Worm (Caenorhabditis elegans): ENCODE measurements around the gene C44C10.5.

C44C10.5 gene

ce11 chrX:11673063-11673759 is 17.1 kb upstream of the C44C10.5 start:
- no peak for TF ChIP-seq W03F9.2 (tag; optimal IDR thresholded peaks at IDR 0.05)
- TF ChIP-seq dao-5 (tag; optimal IDR thresholded peaks at IDR 0.05), result no peak
- no peak for TF ChIP-seq him-1 (tag; optimal IDR thresholded peaks at IDR 0.05)

ce11 chrX:11675573-11675972 is 14.8 kb upstream of the C44C10.5 start:
- TF ChIP-seq dao-5 (tag; optimal IDR thresholded peaks at IDR 0.05) (no peak), W03F9.2 (tag; optimal IDR thresholded peaks at IDR 0.05) (no peak), him-1 (tag; optimal IDR thresholded peaks at IDR 0.05) (no peak)

ce11 chrX:11679211-11679977 is 10.9 kb upstream of the C44C10.5 start:
- TF ChIP-seq him-1 (tag; optimal IDR thresholded peaks at IDR 0.05), result no peak
- no peak for TF ChIP-seq dao-5 (tag; optimal IDR thresholded peaks at IDR 0.05)
- TF ChIP-seq W03F9.2 (tag; optimal IDR thresholded peaks at IDR 0.05), result no peak

DNA sequence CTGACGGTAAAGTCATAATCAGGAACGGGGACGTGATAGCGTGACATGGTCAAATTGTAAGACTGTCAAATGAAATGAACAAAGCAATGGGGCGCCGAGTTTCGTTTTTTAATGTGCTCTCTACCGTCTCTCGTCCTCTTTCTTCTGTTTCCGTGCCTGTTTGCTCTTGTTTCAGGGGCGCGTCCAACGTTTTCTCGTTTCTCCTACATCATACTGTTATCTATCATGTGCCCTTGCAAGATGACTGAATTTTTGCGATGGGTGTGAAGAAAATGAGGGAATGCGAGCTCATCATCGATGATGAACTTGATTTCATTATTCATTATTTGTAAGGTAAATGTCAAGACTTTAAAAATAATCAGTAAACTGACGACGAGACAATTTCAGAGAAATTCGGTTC is 9.5 kb upstream of the C44C10.5 start, which contains the start of gene T04F8.7:
T04F8.7 (minus strand) TSS at position 130 of the 400 bp plus-strand sequence.
- no peak for TF ChIP-seq W03F9.2 (tag; optimal IDR thresholded peaks at IDR 0.05)
- no peak for TF ChIP-seq him-1 (tag; optimal IDR thresholded peaks at IDR 0.05)
- no peak for TF ChIP-seq dao-5 (tag; optimal IDR thresholded peaks at IDR 0.05)

DNA sequence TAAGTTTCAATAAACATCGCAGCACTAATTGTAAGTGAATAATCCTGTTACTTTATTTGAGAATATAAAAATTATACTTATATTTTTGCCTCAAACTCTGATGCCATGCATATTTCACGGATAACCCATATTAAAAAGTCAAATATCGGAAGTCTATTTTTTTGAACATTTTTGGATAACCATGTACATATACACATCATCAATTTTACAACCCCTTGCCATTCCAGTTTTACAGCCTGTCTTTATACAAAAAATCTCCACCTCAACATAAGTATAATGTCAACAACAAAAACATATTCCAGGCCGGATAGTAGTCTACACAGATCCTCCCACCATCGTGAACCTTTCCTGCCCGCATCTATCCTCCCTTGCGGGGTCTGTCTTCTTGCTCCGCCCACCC is 6.1 kb upstream of the C44C10.5 start, which contains the start of gene hnd-1:
hnd-1 (plus strand) TSS at position 301 of the 400 bp plus-strand sequence.
- TF ChIP-seq him-1 (tag; optimal IDR thresholded peaks at IDR 0.05) (no peak), W03F9.2 (tag; optimal IDR thresholded peaks at IDR 0.05) (no peak), dao-5 (tag; optimal IDR thresholded peaks at IDR 0.05) (no peak)

DNA sequence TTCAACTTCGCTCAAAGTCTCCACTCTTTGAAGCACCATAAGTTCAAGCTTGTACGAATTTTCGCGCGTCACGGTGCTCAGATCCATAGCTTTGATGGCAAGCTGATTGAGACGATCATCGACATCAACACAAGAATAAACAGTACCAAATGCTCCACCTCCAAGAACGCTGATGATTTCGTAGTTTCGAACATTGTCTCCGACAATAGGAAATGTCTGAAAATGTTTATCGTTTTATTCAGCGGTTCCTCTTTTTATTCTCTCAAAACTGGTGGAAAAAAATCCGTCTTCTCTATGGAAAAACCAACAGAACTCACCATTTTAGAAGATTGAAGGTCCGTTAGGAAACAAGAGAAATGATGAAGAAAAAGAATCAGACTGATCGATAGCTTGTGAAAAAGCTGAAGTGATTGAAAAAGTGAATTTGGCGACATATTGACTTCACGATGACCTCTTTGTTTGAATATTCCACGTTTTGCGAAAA is 2.5 kb upstream of the C44C10.5 start, which contains the start of gene C44C10.7:
C44C10.7 (minus strand) TSS at position 434 of the 484 bp plus-strand sequence.
- TF ChIP-seq W03F9.2 (tag; optimal IDR thresholded peaks at IDR 0.05) (no peak), dao-5 (tag; optimal IDR thresholded peaks at IDR 0.05) (no peak), him-1 (tag; optimal IDR thresholded peaks at IDR 0.05) (no peak)

- TF ChIP-seq him-1 (tag; optimal IDR thresholded peaks at IDR 0.05) (no peak), W03F9.2 (tag; optimal IDR thresholded peaks at IDR 0.05) (no peak)
Measured at ce11 chrX:11693092-11693491, 2.8 kb downstream of the C44C10.5 start, which contains the start of gene smcl-1. smcl-1 (plus strand) TSS chrX:11693464.

DNA sequence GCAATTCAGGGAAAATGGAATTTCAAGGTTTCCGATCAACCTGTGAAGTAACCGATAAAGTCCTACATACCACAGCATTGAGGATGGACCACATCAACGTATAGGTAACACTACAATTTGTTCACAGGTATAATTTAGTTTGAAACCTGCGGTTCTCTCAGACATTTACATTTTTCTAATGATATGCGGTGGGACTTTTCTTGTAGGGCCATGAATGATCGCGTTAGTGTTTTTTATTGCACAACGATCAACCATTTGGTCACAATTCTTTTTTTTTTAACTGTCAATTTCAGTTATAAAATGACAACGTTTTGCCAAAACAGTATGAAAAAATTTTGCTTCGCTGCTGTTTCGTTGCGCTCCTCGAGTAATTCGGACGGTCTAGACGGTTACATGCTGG is 6.4 kb downstream of the C44C10.5 start, which contains the start of gene C44C10.12:
C44C10.12 (plus strand) TSS at position 301 of the 400 bp plus-strand sequence.
- TF ChIP-seq him-1 (tag; optimal IDR thresholded peaks at IDR 0.05) (no peak), dao-5 (tag; optimal IDR thresholded peaks at IDR 0.05) (no peak), W03F9.2 (tag; optimal IDR thresholded peaks at IDR 0.05) (no peak)

DNA sequence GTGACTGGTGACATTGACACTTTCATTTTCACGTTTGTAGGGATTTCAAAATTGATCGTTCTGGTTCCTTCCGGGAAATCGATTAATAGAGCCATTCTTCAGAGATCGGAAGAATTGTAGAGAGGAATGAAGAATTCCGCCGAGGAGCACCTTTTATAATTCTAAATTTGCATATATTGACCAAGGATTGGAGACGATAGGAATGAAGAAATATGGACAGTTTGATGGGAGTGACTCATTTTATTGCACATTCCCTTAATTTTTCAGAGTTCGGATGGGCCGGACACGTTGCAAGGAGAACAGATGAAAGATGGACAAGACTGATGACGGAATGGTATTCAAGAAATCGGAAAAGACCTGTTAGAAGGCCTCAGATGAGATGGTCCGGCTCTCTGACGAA is 9.9 kb downstream of the C44C10.5 start, which contains the start of gene C44C10.15:
C44C10.15 (minus strand) TSS at position 101 of the 400 bp plus-strand sequence.
- TF ChIP-seq dao-5 (tag; optimal IDR thresholded peaks at IDR 0.05) (no peak), him-1 (tag; optimal IDR thresholded peaks at IDR 0.05) (no peak), W03F9.2 (tag; optimal IDR thresholded peaks at IDR 0.05) (no peak)

ce11 chrX:11702236-11702635 is 11.9 kb downstream of the C44C10.5 start, which contains the start of gene C44C10.3:
C44C10.3 (plus strand) TSS chrX:11702536.
- TF ChIP-seq him-1 (tag; optimal IDR thresholded peaks at IDR 0.05) (no peak), W03F9.2 (tag; optimal IDR thresholded peaks at IDR 0.05) (no peak), dao-5 (tag; optimal IDR thresholded peaks at IDR 0.05) (no peak)

ce11 chrX:11710229-11710628 is 19.9 kb downstream of the C44C10.5 start, which contains the start of gene C44C10.11:
C44C10.11 (minus strand) TSS chrX:11710343.
- TF ChIP-seq him-1 (tag; optimal IDR thresholded peaks at IDR 0.05) (no peak), W03F9.2 (tag; optimal IDR thresholded peaks at IDR 0.05) (peak; percentile 16)

DNA sequence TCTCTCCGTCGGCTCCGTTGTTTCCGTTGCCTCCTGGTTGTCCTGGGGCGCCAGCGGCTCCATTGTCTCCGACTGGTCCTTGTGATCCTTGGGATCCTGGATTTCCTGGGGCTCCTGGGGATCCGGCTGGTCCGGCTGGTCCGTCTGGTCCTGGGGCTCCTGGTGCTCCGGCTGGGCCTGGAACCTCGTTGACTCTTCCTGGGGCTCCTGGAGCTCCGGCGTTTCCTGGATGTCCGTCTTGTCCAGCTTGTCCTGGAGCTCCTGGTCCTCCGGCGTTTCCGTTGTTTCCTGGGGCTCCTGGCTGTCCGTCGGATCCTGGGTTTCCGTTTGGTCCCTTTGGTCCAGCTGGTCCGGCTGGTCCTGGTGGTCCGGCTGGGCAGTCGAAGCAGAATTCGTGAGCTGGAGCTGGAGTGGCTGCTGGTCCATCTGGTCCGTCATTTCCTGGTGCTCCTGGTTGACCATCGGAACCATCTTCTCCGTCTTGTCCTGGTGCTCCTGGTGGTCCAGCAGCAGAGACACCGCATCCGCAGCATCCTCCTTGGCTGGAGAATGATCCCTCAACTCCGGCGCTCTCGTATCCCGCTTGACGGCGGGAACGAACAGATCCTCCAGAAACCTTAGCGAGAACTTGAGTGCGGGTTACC is 21.2 kb downstream of the C44C10.5 start:
- TF ChIP-seq him-1 (tag; optimal IDR thresholded peaks at IDR 0.05) (no peak), dao-5 (tag; optimal IDR thresholded peaks at IDR 0.05) (no peak), W03F9.2 (tag; optimal IDR thresholded peaks at IDR 0.05) (no peak)

DNA sequence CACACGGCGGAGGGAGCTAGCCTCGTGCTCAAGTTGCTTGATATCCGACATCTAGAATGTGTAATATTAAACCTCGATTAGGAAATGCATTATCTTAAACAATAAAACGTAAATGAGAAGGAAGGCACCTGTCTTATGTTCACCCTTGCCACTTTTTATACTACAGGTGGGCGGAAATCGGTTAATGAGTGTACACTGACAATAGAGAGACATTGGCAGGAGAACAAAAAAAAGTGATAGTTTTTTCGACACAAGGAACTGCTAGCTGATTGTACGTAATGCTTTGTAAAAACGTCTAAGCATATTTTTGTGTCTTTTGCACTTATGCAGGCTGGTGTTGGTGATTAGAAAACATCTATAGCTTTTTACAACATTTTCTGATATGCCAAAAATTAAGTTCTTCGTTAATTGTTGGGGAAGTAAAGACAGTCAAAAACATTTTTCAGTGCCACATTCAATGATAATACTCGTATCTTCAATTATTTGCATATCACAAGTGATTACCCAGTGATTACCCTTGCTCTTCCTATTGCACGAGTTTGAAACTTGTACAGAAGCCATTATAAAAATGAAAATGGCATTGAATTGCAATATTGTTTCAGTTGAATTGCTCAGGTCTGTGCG is 22.0 kb downstream of the C44C10.5 start, which contains the start of gene col-180:
col-180 (minus strand) TSS at position 51 of the 624 bp plus-strand sequence.
- TF ChIP-seq W03F9.2 (tag; optimal IDR thresholded peaks at IDR 0.05) (no peak), dao-5 (tag; optimal IDR thresholded peaks at IDR 0.05) (no peak), him-1 (tag; optimal IDR thresholded peaks at IDR 0.05) (no peak)

All from whole organism, L4/young adult.